Fruit fly (Drosophila melanogaster): ENCODE data around the gene RpS19a.
A peak's percentile ranks its signal among the peaks of the same experiment; 100 is the strongest.

RpS19a gene

DNA sequence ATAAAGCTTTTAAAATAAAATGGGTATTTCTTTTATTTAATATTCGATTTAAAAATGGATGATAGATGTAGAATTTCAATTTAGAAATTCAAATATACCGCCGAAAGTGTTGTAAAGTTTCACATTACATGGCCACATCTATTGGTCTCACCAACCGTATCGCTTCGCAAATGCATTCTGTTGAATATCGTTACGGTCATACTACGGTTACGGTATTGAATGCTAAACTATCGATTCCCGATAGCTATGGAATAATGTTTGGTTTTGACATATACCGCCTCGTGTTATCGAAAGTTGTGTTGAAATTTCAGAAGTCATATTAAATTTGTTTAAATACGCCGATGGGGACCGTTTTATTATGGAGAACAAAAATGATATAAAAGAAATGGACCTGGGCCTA lies 13.4 kb downstream of the RpS19a start, which contains the start of the genes CG32573 and CG42512 (continued):
- peak; percentile 12; the same call in 1 of the 3 replicates for TF ChIP-seq row (GFP tag; IDR thresholded peaks at IDR 0.05)
- no peak for TF ChIP-seq zfh1 (GFP tag; IDR thresholded peaks at IDR 0.05)
- TF ChIP-seq odd (GFP tag; optimal IDR thresholded peaks at IDR 0.05) = no peak
- TF ChIP-seq CG9876 (GFP tag; optimal IDR thresholded peaks at IDR 0.05) = no peak
- TF ChIP-seq ssp (GFP tag; IDR thresholded peaks at IDR 0.05) = no peak
- TF ChIP-seq nom (GFP tag; optimal IDR thresholded peaks at IDR 0.05) = no peak
- TF ChIP-seq CG16863 (GFP tag; optimal IDR thresholded peaks at IDR 0.05) = no peak
- peak; percentile 78 for TF ChIP-seq CG9797 (GFP tag; optimal IDR thresholded peaks at IDR 0.05)
- no peak for TF ChIP-seq stc (GFP tag; IDR thresholded peaks at IDR 0.05)
- peak; percentile 81 for TF ChIP-seq Med (GFP tag)
- TF ChIP-seq aop (GFP tag; IDR thresholded peaks at IDR 0.05) = no peak
- peak; percentile 63 for TF ChIP-seq CG14710 (tag; optimal IDR thresholded peaks at IDR 0.05)
- TF ChIP-seq zen (tag; optimal IDR thresholded peaks at IDR 0.05) = no peak
- TF ChIP-seq fu2 (GFP tag; optimal IDR thresholded peaks at IDR 0.05) = no peak
- no peak for TF ChIP-seq toy (GFP tag; IDR thresholded peaks at IDR 0.05)
- no peak for TF ChIP-seq CG11723 (GFP tag; optimal IDR thresholded peaks at IDR 0.05)
- peak; percentile 44; the same call in 1 of the 2 replicates for TF ChIP-seq inv (GFP tag; IDR thresholded peaks at IDR 0.05; ENCODE audit: partially characterized antibody)
- peak; percentile 65 for TF ChIP-seq Scr (GFP tag; IDR thresholded peaks at IDR 0.05; ENCODE audit: partially characterized antibody)
- no peak for TF ChIP-seq bigmax (GFP tag; optimal IDR thresholded peaks at IDR 0.05)
- peak; percentile 11 for TF ChIP-seq MESR4 (GFP tag; optimal IDR thresholded peaks at IDR 0.05)
- no peak for TF ChIP-seq CG6654 (GFP tag; optimal IDR thresholded peaks at IDR 0.05)
- TF ChIP-seq CTCF (GFP tag; optimal IDR thresholded peaks at IDR 0.05) = peak; percentile 38
- TF ChIP-seq CG4360 (GFP tag; IDR thresholded peaks at IDR 0.05) = no peak
- TF ChIP-seq disco-r (GFP tag; optimal IDR thresholded peaks at IDR 0.05) = no peak
- no peak for TF ChIP-seq C15 (GFP tag; IDR thresholded peaks at IDR 0.05)
- TF ChIP-seq gsb (GFP tag; IDR thresholded peaks at IDR 0.05) = no peak
- TF ChIP-seq danr (GFP tag; IDR thresholded peaks at IDR 0.05) = no peak
- TF ChIP-seq CG13894 (tag; optimal IDR thresholded peaks at IDR 0.05) = no peak
- TF ChIP-seq CG4282 (GFP tag; optimal IDR thresholded peaks at IDR 0.05) = no peak
- TF ChIP-seq peb (GFP tag; IDR thresholded peaks at IDR 0.05) = no peak
- no peak for TF ChIP-seq her (GFP tag; optimal IDR thresholded peaks at IDR 0.05)
- peak; percentile 95 for TF ChIP-seq Dp (GFP tag; optimal IDR thresholded peaks at IDR 0.05)
- TF ChIP-seq CG10462 (GFP tag; optimal IDR thresholded peaks at IDR 0.05) = no peak
- TF ChIP-seq CG15073 (GFP tag; optimal IDR thresholded peaks at IDR 0.05) = no peak
- TF ChIP-seq Chrac-16 (GFP tag; optimal IDR thresholded peaks at IDR 0.05) = no peak
- no peak for TF ChIP-seq CG6854 (GFP tag; optimal IDR thresholded peaks at IDR 0.05)
- peak; percentile 78 for TF ChIP-seq bbx (GFP tag; IDR thresholded peaks at IDR 0.05; ENCODE audit: partially characterized antibody)
- TF ChIP-seq CG7372 (GFP tag; IDR thresholded peaks at IDR 0.05) = no peak
- peak; percentile 79 for TF ChIP-seq CG1603 (tag; optimal IDR thresholded peaks at IDR 0.05)
- TF ChIP-seq CG34224 (GFP tag; IDR thresholded peaks at IDR 0.05; ENCODE audit: partially characterized antibody) = peak; percentile 79
- no peak for TF ChIP-seq HLH3B (GFP tag; IDR thresholded peaks at IDR 0.05)
- no peak for TF ChIP-seq ems (GFP tag; optimal IDR thresholded peaks at IDR 0.05)
- TF ChIP-seq lbe (GFP tag; optimal IDR thresholded peaks at IDR 0.05) = no peak
- peak in 1 of 2 experiments; percentile 71 for TF ChIP-seq insv (GFP tag; optimal IDR thresholded peaks at IDR 0.05)
- TF ChIP-seq CG3995 (GFP tag; optimal IDR thresholded peaks at IDR 0.05) = peak; percentile 26
- TF ChIP-seq CG8924 (tag; optimal IDR thresholded peaks at IDR 0.05) = no peak
- TF ChIP-seq H2.0 (GFP tag; IDR thresholded peaks at IDR 0.05) = no peak
- TF ChIP-seq CG11560 (tag; IDR thresholded peaks at IDR 0.05) = no peak
- TF ChIP-seq so (GFP tag; IDR thresholded peaks at IDR 0.05) = no peak
- TF ChIP-seq CG3407 (GFP tag; optimal IDR thresholded peaks at IDR 0.05) = no peak
- no peak for TF ChIP-seq CG1832 (GFP tag; optimal IDR thresholded peaks at IDR 0.05)
- TF ChIP-seq CG11696 (GFP tag; IDR thresholded peaks at IDR 0.05) = no peak
- peak; percentile 6 for TF ChIP-seq sens (GFP tag)
